Worm (Caenorhabditis elegans) whole organism, L4 larva: Measurements from ENCODE around the gene scrm-8.
"Not testable (repeated sequence)": the region's sequence is repeated elsewhere in the genome, so short reads cannot be mapped to it uniquely, and the experiment has no call there.

Source experiments
- ZK546.5 ChIP-seq, 2 experiments: sonication (generic microtip); optimal IDR thresholded peaks; 2 replicates each; lab custom pipeline; 2017; ENCODE audit warnings: missing biosample characterization in 2 of 2, missing genetic modification characterization in 2 of 2
- ama-1 ChIP-seq: fragments of 150-350 bp; optimal IDR thresholded peaks from 2 replicates; lab custom pipeline; 2014; ENCODE audit warnings: inconsistent platforms, mixed read lengths
- ceh-20 ChIP-seq: fragments of 200-800 bp; sonication (Bioruptor generic); IDR thresholded peaks from 2 replicates; pipeline ENCODE4 v1.3.6; 2022; ENCODE audit warnings: missing genetic modification reagents, missing genetic modification characterization, missing compliant biosample characterization
- ces-1 ChIP-seq: fragments of 150-350 bp; sonication (generic microtip); optimal IDR thresholded peaks from 4 replicates; lab custom pipeline; 2014; ENCODE audit warnings: missing biosample characterization, missing genetic modification reagents, missing genetic modification characterization
- lin-15B ChIP-seq: fragments of 150-350 bp; sonication (generic microtip); optimal IDR thresholded peaks from 3 replicates; lab custom pipeline; 2014; ENCODE audit warnings: missing biosample characterization, missing genetic modification characterization
- lin-39 ChIP-seq: fragments of 150-350 bp; optimal IDR thresholded peaks from 2 replicates; lab custom pipeline; 2014; ENCODE audit warnings: missing biosample characterization, missing genetic modification reagents, missing genetic modification characterization
- lsy-2 ChIP-seq, 2 experiments: fragments of 150-350 bp in 1 of 2; sonication (generic microtip) in 1 of 2; optimal IDR thresholded peaks; 2 replicates each; lab custom pipeline; 2014 to 2017; ENCODE audit warnings: missing biosample characterization in 2 of 2, missing genetic modification characterization in 2 of 2
- mdl-1 ChIP-seq, 2 experiments: fragments of 150-350 bp in 1 of 2; sonication (generic microtip) in 1 of 2; optimal IDR thresholded peaks; 2 replicates each; lab custom pipeline; 2014 to 2017; ENCODE audit warnings: missing biosample characterization in 2 of 2, missing genetic modification characterization in 2 of 2
- nhr-11 ChIP-seq: fragments of 150-350 bp; optimal IDR thresholded peaks from 2 replicates; lab custom pipeline; 2014; ENCODE audit warnings: missing biosample characterization, missing genetic modification characterization
- nhr-77 ChIP-seq: fragments of 150-350 bp; optimal IDR thresholded peaks from 2 replicates; lab custom pipeline; 2014; ENCODE audit warnings: missing biosample characterization, missing genetic modification characterization
- pha-4 ChIP-seq, 2 experiments: fragments of 150-350 bp in 1 of 2; fragments of 200-800 bp in 1 of 2; sonication (Bioruptor generic) in 1 of 2; IDR thresholded peaks in 1 of 2; optimal IDR thresholded peaks in 1 of 2; 2 replicates each; pipeline versions ENCODE4 v1.3.6 to Lab custom; 2014 to 2022; ENCODE audit warnings: missing genetic modification characterization in 2 of 2, missing genetic modification reagents in 2 of 2, missing biosample characterization in 1 of 2, missing compliant biosample characterization in 1 of 2
- unc-39 ChIP-seq: sonication (generic microtip); optimal IDR thresholded peaks from 2 replicates; lab custom pipeline; 2017; ENCODE audit warnings: missing biosample characterization, missing genetic modification characterization

DNA sequence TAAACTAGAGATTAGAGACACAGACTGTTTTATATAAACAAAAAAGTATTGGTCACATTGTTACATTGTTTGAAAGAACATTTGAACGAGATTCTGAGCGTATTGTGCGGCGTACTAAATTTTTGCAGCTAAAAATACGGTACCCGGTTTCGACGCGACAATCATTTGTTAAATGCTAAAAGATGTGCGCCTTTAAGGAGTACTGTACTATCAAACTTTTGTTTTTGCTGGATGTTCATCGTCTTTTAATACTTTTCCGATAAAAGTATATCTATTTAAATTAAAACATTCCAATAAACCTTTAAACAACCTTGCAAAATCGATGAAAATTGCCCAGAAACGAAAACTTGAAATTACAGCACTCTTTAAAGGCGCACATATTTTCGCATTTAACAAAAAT is 32.2 kb downstream of the scrm-8 start, which contains the start of gene K06B9.6:
- not testable (repeated sequence) for TF ChIP-seq lin-39 (tag; lab: Kevin White, UChicago); ama-1 (lab: Kevin White, UChicago); pha-4 (GFP tag; IDR thresholded peaks at IDR 0.05; lab: Robert Waterston, UW); pha-4 (tag; optimal IDR thresholded peaks at IDR 0.05; lab: Kevin White, UChicago); lin-15B; unc-39 (tag; lab: Kevin White, UChicago); mdl-1 (tag; optimal IDR thresholded peaks at IDR 0.05; lab: Kevin White, UChicago); lsy-2 (tag; optimal IDR thresholded peaks at IDR 0.05; lab: Kevin White, UChicago); ZK546.5 (tag; optimal IDR thresholded peaks at IDR 0.05; lab: Kevin White, UChicago); nhr-77; nhr-11 (tag; lab: Kevin White, UChicago); ceh-20; ces-1
